Worm (Caenorhabditis elegans): ENCODE measurements around the gene tpst-1.

Gene tpst-1

ce11 chrIII:12662186-12662585, at the start of gene tpst-1:
Gene tpst-1 (minus strand): TSS chrIII:12662286.
- TF ChIP-seq dmd-4 (tag; optimal IDR thresholded peaks at IDR 0.05; ENCODE audit: borderline replicate concordance) (no peak), fax-1 (tag; optimal IDR thresholded peaks at IDR 0.05) (no peak), che-1 (tag; optimal IDR thresholded peaks at IDR 0.05) (no peak), dve-1 (tag; optimal IDR thresholded peaks at IDR 0.05) (no peak), hlh-8 (tag; optimal IDR thresholded peaks at IDR 0.05) (no peak), ceh-6 (GFP tag; optimal IDR thresholded peaks at IDR 0.05) (no peak), elt-2 (tag; optimal IDR thresholded peaks at IDR 0.05) (no peak), ceh-30 (tag; optimal IDR thresholded peaks at IDR 0.05) (no peak), F13H6.1 (tag; optimal IDR thresholded peaks at IDR 0.05) (no peak), ceh-9 (tag; optimal IDR thresholded peaks at IDR 0.05) (no peak), rnt-1 (tag; optimal IDR thresholded peaks at IDR 0.05) (no peak), nfya-1 (tag; optimal IDR thresholded peaks at IDR 0.05) (no peak)

- TF ChIP-seq fkh-10 (GFP tag; optimal IDR thresholded peaks at IDR 0.05) (no peak), nhr-11 (tag; optimal IDR thresholded peaks at IDR 0.05) (no peak), hlh-8 (tag; optimal IDR thresholded peaks at IDR 0.05) (no peak), unc-42 (tag; optimal IDR thresholded peaks at IDR 0.05) (no peak), lim-6 (tag; optimal IDR thresholded peaks at IDR 0.05) (no peak), ahr-1 (tag; optimal IDR thresholded peaks at IDR 0.05) (no peak), unc-86 (tag; optimal IDR thresholded peaks at IDR 0.05) (no peak), syd-9 (tag; optimal IDR thresholded peaks at IDR 0.05) (no peak), Y22D7AL.16 (tag; optimal IDR thresholded peaks at IDR 0.05) (no peak), rnt-1 (tag; optimal IDR thresholded peaks at IDR 0.05) (no peak), pha-2 (tag; optimal IDR thresholded peaks at IDR 0.05) (no peak), C38D4.7 (GFP tag; optimal IDR thresholded peaks at IDR 0.05) (no peak)
These were observed 49.6 kb upstream of the tpst-1 start for ce11 chrIII:12711682-12712081.

- TF ChIP-seq dve-1 (tag; optimal IDR thresholded peaks at IDR 0.05) (no peak), ceh-19 (GFP tag; optimal IDR thresholded peaks at IDR 0.05) (no peak), nhr-232 (tag; optimal IDR thresholded peaks at IDR 0.05) (no peak), ceh-6 (GFP tag; optimal IDR thresholded peaks at IDR 0.05) (no peak), nfya-1 (tag; optimal IDR thresholded peaks at IDR 0.05) (peak; percentile 32), ceh-45 (GFP tag; IDR thresholded peaks at IDR 0.05) (no peak), ceh-24 (tag; optimal IDR thresholded peaks at IDR 0.05) (no peak), hlh-15 (tag; optimal IDR thresholded peaks at IDR 0.05) (no peak), ref-2 (tag; optimal IDR thresholded peaks at IDR 0.05) (peak; percentile 31), ets-4 (tag; optimal IDR thresholded peaks at IDR 0.05) (no peak), ceh-31 (tag; optimal IDR thresholded peaks at IDR 0.05) (peak; percentile 33), sox-2 (GFP tag; IDR thresholded peaks at IDR 0.05) (no peak), ahr-1 (tag; optimal IDR thresholded peaks at IDR 0.05) (no peak), unc-42 (tag; optimal IDR thresholded peaks at IDR 0.05) (peak; percentile 72), pax-1 (tag; optimal IDR thresholded peaks at IDR 0.05) (no peak), ztf-16 (tag; optimal IDR thresholded peaks at IDR 0.05) (no peak), ceh-48 (tag; optimal IDR thresholded peaks at IDR 0.05) (peak; percentile 17), pha-4 (tag; optimal IDR thresholded peaks at IDR 0.05) (no peak)
These were observed 49.1 kb upstream of the tpst-1 start, which contains the start of gene hut-1 for ce11 chrIII:12711217-12711616. Gene hut-1 (plus strand): TSS chrIII:12711560.

- TF ChIP-seq ceh-6 (GFP tag; optimal IDR thresholded peaks at IDR 0.05) (no peak), C38D4.7 (GFP tag; optimal IDR thresholded peaks at IDR 0.05) (no peak), mec-3 (tag; optimal IDR thresholded peaks at IDR 0.05; ENCODE audit: borderline replicate concordance) (no peak), nfya-1 (tag; optimal IDR thresholded peaks at IDR 0.05) (peak; percentile 91), nhr-11 (tag; optimal IDR thresholded peaks at IDR 0.05) (no peak)
These were observed 41.2 kb upstream of the tpst-1 start for ce11 chrIII:12703237-12703636.

ce11 chrIII:12702375-12702774, 40.3 kb upstream of the tpst-1 start:
- TF ChIP-seq ets-4 (tag; optimal IDR thresholded peaks at IDR 0.05) (no peak), nfya-1 (tag; optimal IDR thresholded peaks at IDR 0.05) (peak; percentile 85)
